Worm (Caenorhabditis elegans) whole organism, midembryonic: ENCODE data around the gene mom-2.

ENCODE experiments used
- T22C8.4 ChIP-seq: fragments of 200-800 bp; sonication (Bioruptor generic); IDR thresholded peaks from 2 replicates; pipeline ENCODE4 v1.3.6; 2022; ENCODE audit warnings: missing genetic modification characterization, missing compliant biosample characterization
- cog-1 ChIP-seq: sonication (generic microtip); optimal IDR thresholded peaks from 2 replicates; lab custom pipeline; 2016; ENCODE audit warnings: missing genetic modification characterization, missing compliant biosample characterization
- flt-1 ChIP-seq: fragments of 200-800 bp; sonication (Bioruptor generic); IDR thresholded peaks from 2 replicates; pipeline ENCODE4 v1.3.6; 2022; ENCODE audit warnings: missing genetic modification characterization, missing compliant biosample characterization
- klf-2 ChIP-seq: fragments of 200-800 bp; sonication (Bioruptor generic); conservative IDR thresholded peaks from 2 replicates; pipeline ENCODE4 v1.3.6; 2022; ENCODE audit warnings: missing genetic modification reagents, missing genetic modification characterization, missing compliant biosample characterization
- med-1 ChIP-seq: sonication (generic microtip); optimal IDR thresholded peaks from 2 replicates; lab custom pipeline; 2017; ENCODE audit warnings: missing genetic modification characterization, mild to moderate bottlenecking, missing compliant biosample characterization, antibody characterized with exemption, missing genetic modification reagents; ENCODE audit not compliant: insufficient read depth
- ref-1 ChIP-seq: fragments of 200-800 bp; sonication (Bioruptor generic); conservative IDR thresholded peaks from 2 replicates; pipeline ENCODE4 v1.3.6; 2022; ENCODE audit warnings: missing genetic modification reagents, missing genetic modification characterization, missing compliant biosample characterization
- tab-1 ChIP-seq: fragments of 200-800 bp; sonication (Bioruptor generic); IDR thresholded peaks from 2 replicates; pipeline ENCODE4 v1.3.6; 2022; ENCODE audit warnings: missing genetic modification characterization, missing compliant biosample characterization
- ztf-29 ChIP-seq: fragments of 200-800 bp; sonication (Bioruptor generic); IDR thresholded peaks from 2 replicates; pipeline ENCODE4 v1.3.6; 2022; ENCODE audit warnings: missing genetic modification reagents, missing genetic modification characterization, missing compliant biosample characterization

- no peak for TF ChIP-seq tab-1 (GFP tag; lab: Robert Waterston, UW)
- TF ChIP-seq ztf-29 (GFP tag; lab: Robert Waterston, UW) = no peak
- TF ChIP-seq ref-1 (GFP tag; lab: Robert Waterston, UW) = no peak
- TF ChIP-seq T22C8.4 (GFP tag; lab: Robert Waterston, UW) = no peak
- no peak for TF ChIP-seq flt-1 (GFP tag; lab: Robert Waterston, UW)
- TF ChIP-seq cog-1 = no peak
- no peak for TF ChIP-seq med-1
- no peak for TF ChIP-seq klf-2 (GFP tag; lab: Robert Waterston, UW)
Measured at ce11 chrV:8404339-8404738, 48.6 kb downstream of the mom-2 start.
